Fruit fly (Drosophila melanogaster) whole organism, embryonic: ENCODE data around the gene CG32554.
A peak's percentile ranks its signal among the peaks of the same experiment; 100 is the strongest.

Experiments
- CG15073 ChIP-seq: fragments of 200-800 bp; sonication (Bioruptor generic); optimal IDR thresholded peaks from 2 replicates; lab custom pipeline; 2016; ENCODE audit warnings: missing biosample characterization, missing genetic modification characterization
- CG2678 ChIP-seq: fragments of 200-800 bp; sonication (Bioruptor generic); optimal IDR thresholded peaks from 3 replicates; lab custom pipeline; 2019; ENCODE audit warnings: missing biosample characterization, mild to moderate bottlenecking, missing genetic modification characterization, moderate library complexity
- CTCF ChIP-seq: fragments of 200-800 bp; sonication (Bioruptor generic); optimal IDR thresholded peaks from 2 replicates; lab custom pipeline; 2017; ENCODE audit warnings: missing biosample characterization, mild to moderate bottlenecking, missing genetic modification characterization, moderate library complexity
- ara ChIP-seq: fragments of 200-800 bp; sonication (Bioruptor generic); IDR thresholded peaks from 2 replicates; pipeline ENCODE4 v1.3.6; 2022; ENCODE audit warnings: missing biosample characterization, missing genetic modification characterization
- ci ChIP-seq: fragments of 200-800 bp; sonication (Bioruptor generic); IDR thresholded peaks from 3 replicates; pipeline ENCODE4 v1.3.6; 2022; ENCODE audit warnings: missing biosample characterization, missing genetic modification characterization
- unpg ChIP-seq: fragments of 200-800 bp; sonication (Bioruptor generic); optimal IDR thresholded peaks from 3 replicates; lab custom pipeline; 2018; ENCODE audit warnings: missing biosample characterization, mild to moderate bottlenecking, missing genetic modification characterization, moderate library complexity

- TF ChIP-seq CG15073: no peak
- TF ChIP-seq ara: peak; percentile 36; the same call in 1 of the 2 replicates
- peak; percentile 69 for TF ChIP-seq CG2678 (tag; lab: Kevin White, UChicago)
- peak; percentile 42 for TF ChIP-seq unpg
- TF ChIP-seq ci (GFP tag; lab: Robert Waterston, UW): peak; percentile 46; the same call in 1 of the 3 replicates
- TF ChIP-seq CTCF (GFP tag; lab: Kevin White, UChicago): no peak
Observed at dm6 chrX:17802353-17803121, 49.9 kb downstream of the CG32554 start.
